Worm (Caenorhabditis elegans): Measurements from ENCODE around the gene K08H10.6.

- TF ChIP-seq D1046.2 (GFP tag; IDR thresholded peaks at IDR 0.05) (no peak), ces-1 (GFP tag; optimal IDR thresholded peaks at IDR 0.05) (no peak), dpl-1 (GFP tag; optimal IDR thresholded peaks at IDR 0.05) (no peak), nhr-76 (tag; optimal IDR thresholded peaks at IDR 0.05) (no peak)
These were observed 39.9 kb upstream of the K08H10.6 start for ce11 chrV:10035586-10035985.
